Worm (Caenorhabditis elegans): ENCODE data around the gene ptl-1.

The ptl-1 gene

ce11 chrIII:794984-795596 lies 30.1 kb downstream of the ptl-1 start, which contains the start of gene trpp-11 (continued):
- TF ChIP-seq nhr-10 (tag; optimal IDR thresholded peaks at IDR 0.05) = no peak

- TF ChIP-seq unc-62 (GFP tag; optimal IDR thresholded peaks at IDR 0.05 in 1 of 2) = peak in 1 of 2 experiments; percentile 55
- no peak for TF ChIP-seq unc-62 (tag; optimal IDR thresholded peaks at IDR 0.05)
- TF ChIP-seq nhr-41 (GFP tag; IDR thresholded peaks at IDR 0.05) = no peak
- TF ChIP-seq mdt-29 (GFP tag; IDR thresholded peaks at IDR 0.05) = no peak
Observed at ce11 chrIII:797507-797906, 32.5 kb downstream of the ptl-1 start.

- TF ChIP-seq madf-9 (GFP tag; conservative IDR thresholded peaks at IDR 0.05) (no peak), nhr-25 (tag; optimal IDR thresholded peaks at IDR 0.05; ENCODE audit: borderline replicate concordance, insufficient read depth) (no peak), zip-2 (tag; optimal IDR thresholded peaks at IDR 0.05) (no peak)
Observed at ce11 chrIII:802041-802440, 37.1 kb downstream of the ptl-1 start.

ce11 chrIII:811544-811943 lies 46.6 kb downstream of the ptl-1 start, which contains the start of gene daf-7:
TSS of gene daf-7 (plus strand) at chrIII:811844.
- peak; percentile 65 for TF ChIP-seq aha-1 (tag)
- TF ChIP-seq hif-1 (tag; optimal IDR thresholded peaks at IDR 0.05) = no peak

- TF ChIP-seq aha-1 (tag) = no peak
- no peak for TF ChIP-seq F44E2.7 (GFP tag; IDR thresholded peaks at IDR 0.05)
- no peak for TF ChIP-seq sdz-12 (GFP tag; optimal IDR thresholded peaks at IDR 0.05)
- TF ChIP-seq dve-1 (tag; optimal IDR thresholded peaks at IDR 0.05; ENCODE audit: insufficient read depth) = no peak
- TF ChIP-seq D1046.2 (GFP tag; IDR thresholded peaks at IDR 0.05) = no peak
- no peak for TF ChIP-seq nhr-41 (GFP tag; IDR thresholded peaks at IDR 0.05)
Observed at ce11 chrIII:815845-816244, 50.9 kb downstream of the ptl-1 start, which contains the start of gene dac-1. TSS of gene dac-1 (plus strand) at chrIII:816145.

- TF ChIP-seq nhr-42 (GFP tag; IDR thresholded peaks at IDR 0.05) (0 out of 2 replicates have a peak, but pooled peaks have one; percentile 10), set-16 (GFP tag; IDR thresholded peaks at IDR 0.05) (peak; percentile 36; the same call in 1 of the 2 replicates), pqm-1 (tag; optimal IDR thresholded peaks at IDR 0.05) (no peak)
Observed at ce11 chrIII:819313-819712, 54.3 kb downstream of the ptl-1 start.

Data from whole organism, L4 larva.